Worm (Caenorhabditis elegans) whole organism, L3 larva: ENCODE results near the gene wdfy-3.
A peak's percentile ranks its signal among the peaks of the same experiment; 100 is the strongest.

ENCODE experiments used
- aly-2 ChIP-seq: fragments of 150-350 bp; optimal IDR thresholded peaks from 2 replicates; lab custom pipeline; 2014; ENCODE audit warnings: missing biosample characterization, missing genetic modification characterization
- egl-27 ChIP-seq: sonication (generic microtip); optimal IDR thresholded peaks from 4 replicates; lab custom pipeline; 2017; ENCODE audit warnings: missing biosample characterization, missing genetic modification reagents, missing genetic modification characterization
- fos-1 ChIP-seq: fragments of 150-350 bp; optimal IDR thresholded peaks from 2 replicates; lab custom pipeline; 2014; ENCODE audit warnings: missing biosample characterization, missing genetic modification characterization
- jun-1 ChIP-seq: fragments of 150-350 bp; optimal IDR thresholded peaks from 2 replicates; lab custom pipeline; 2014; ENCODE audit warnings: missing biosample characterization, missing genetic modification reagents, missing genetic modification characterization
- lin-15B ChIP-seq: fragments of 150-350 bp; optimal IDR thresholded peaks from 2 replicates; lab custom pipeline; 2014; ENCODE audit warnings: missing biosample characterization, missing genetic modification characterization
- nhr-11 ChIP-seq: fragments of 150-350 bp; optimal IDR thresholded peaks from 2 replicates; lab custom pipeline; 2014; ENCODE audit warnings: missing biosample characterization, missing genetic modification characterization
- nhr-12 ChIP-seq: fragments of 150-350 bp; optimal IDR thresholded peaks from 2 replicates; lab custom pipeline; 2014; ENCODE audit warnings: missing biosample characterization, missing genetic modification characterization
- nhr-28 ChIP-seq: fragments of 150-350 bp; optimal IDR thresholded peaks from 2 replicates; lab custom pipeline; 2014; ENCODE audit warnings: missing biosample characterization, missing genetic modification characterization
- nhr-43 ChIP-seq: sonication (generic microtip); optimal IDR thresholded peaks from 2 replicates; lab custom pipeline; 2016; ENCODE audit warnings: mild to moderate bottlenecking, missing genetic modification characterization, missing compliant biosample characterization; ENCODE audit not compliant: poor library complexity, severe bottlenecking
- nhr-77 ChIP-seq: fragments of 150-350 bp; optimal IDR thresholded peaks from 2 replicates; lab custom pipeline; 2014; ENCODE audit warnings: missing biosample characterization, missing genetic modification characterization
- snpc-4 ChIP-seq: fragments of 150-350 bp; optimal IDR thresholded peaks from 2 replicates; lab custom pipeline; 2014; ENCODE audit warnings: missing biosample characterization, missing genetic modification characterization
- unc-39 ChIP-seq: sonication (generic microtip); optimal IDR thresholded peaks from 4 replicates; lab custom pipeline; 2017; ENCODE audit warnings: missing biosample characterization, missing genetic modification characterization
- ztf-11 ChIP-seq: fragments of 150-350 bp; optimal IDR thresholded peaks from 2 replicates; lab custom pipeline; 2014; ENCODE audit warnings: missing biosample characterization, missing genetic modification characterization

DNA sequence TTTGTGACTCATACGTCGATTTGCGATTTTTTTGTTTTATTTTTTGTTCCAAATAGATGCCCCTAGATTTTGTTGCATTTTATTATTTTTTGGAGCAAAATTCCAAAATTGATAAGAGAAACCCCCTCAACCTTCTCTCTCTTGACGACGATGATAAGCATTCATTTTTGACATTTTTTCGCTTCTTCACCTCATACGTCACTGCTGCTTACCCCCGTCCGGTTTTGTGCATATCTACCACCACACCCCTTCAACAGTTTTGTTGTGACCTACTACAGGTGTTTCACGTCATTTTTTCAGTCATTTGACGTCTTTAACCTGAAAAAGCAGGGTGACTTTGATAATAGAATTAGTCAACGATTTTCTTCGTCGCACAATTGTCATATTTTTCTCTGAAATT lies 45.7 kb downstream of the wdfy-3 start:
- no peak for TF ChIP-seq snpc-4 (tag; lab: Kevin White, UChicago)
- TF ChIP-seq nhr-28 (tag; lab: Kevin White, UChicago): no peak
- TF ChIP-seq nhr-11 (tag; lab: Kevin White, UChicago): no peak
- TF ChIP-seq ztf-11 (tag; lab: Kevin White, UChicago): no peak
- TF ChIP-seq egl-27: no peak
- no peak for TF ChIP-seq unc-39 (tag; lab: Kevin White, UChicago)
- TF ChIP-seq nhr-12 (tag; lab: Kevin White, UChicago): no peak
- peak; percentile 18 for TF ChIP-seq jun-1 (tag; lab: Kevin White, UChicago)
- TF ChIP-seq lin-15B (tag; lab: Kevin White, UChicago): no peak
- TF ChIP-seq aly-2: no peak
- TF ChIP-seq fos-1 (tag; lab: Kevin White, UChicago): no peak
- no peak for TF ChIP-seq nhr-43 (tag; lab: Kevin White, UChicago)
- no peak for TF ChIP-seq nhr-77 (tag; lab: Kevin White, UChicago)
